Fruit fly (Drosophila melanogaster) whole organism, wandering third instar larva: Measurements from ENCODE around the gene Lcp65Ag1.

Experiments used
- Hr78 ChIP-seq: fragments of >200 bp; optimal IDR thresholded peaks from 2 replicates; lab custom pipeline; 2017; ENCODE audit warnings: missing biosample characterization, missing genetic modification characterization
- Jra ChIP-seq: sonication (Bioruptor generic); optimal IDR thresholded peaks from 2 replicates; lab custom pipeline; 2016; ENCODE audit warnings: missing biosample characterization, missing genetic modification characterization
- OdsH ChIP-seq: fragments of 200-800 bp; sonication (Bioruptor generic); optimal IDR thresholded peaks from 2 replicates; lab custom pipeline; 2016; ENCODE audit warnings: missing biosample characterization, mild to moderate bottlenecking, missing genetic modification characterization
- Sp1 ChIP-seq: fragments of 200-800 bp; sonication (Bioruptor generic); optimal IDR thresholded peaks from 3 replicates; lab custom pipeline; 2019; ENCODE audit warnings: missing biosample characterization, mild to moderate bottlenecking, missing genetic modification characterization, moderate library complexity
- lola ChIP-seq: fragments of >200 bp; optimal IDR thresholded peaks from 2 replicates; lab custom pipeline; 2017; ENCODE audit warnings: missing biosample characterization, missing genetic modification characterization
- pan ChIP-seq: fragments of >200 bp; optimal IDR thresholded peaks from 2 replicates; lab custom pipeline; 2017
- woc ChIP-seq: sonication (Bioruptor generic); optimal IDR thresholded peaks from 2 replicates; lab custom pipeline; 2016; ENCODE audit warnings: missing biosample characterization, mild to moderate bottlenecking, missing genetic modification characterization

DNA sequence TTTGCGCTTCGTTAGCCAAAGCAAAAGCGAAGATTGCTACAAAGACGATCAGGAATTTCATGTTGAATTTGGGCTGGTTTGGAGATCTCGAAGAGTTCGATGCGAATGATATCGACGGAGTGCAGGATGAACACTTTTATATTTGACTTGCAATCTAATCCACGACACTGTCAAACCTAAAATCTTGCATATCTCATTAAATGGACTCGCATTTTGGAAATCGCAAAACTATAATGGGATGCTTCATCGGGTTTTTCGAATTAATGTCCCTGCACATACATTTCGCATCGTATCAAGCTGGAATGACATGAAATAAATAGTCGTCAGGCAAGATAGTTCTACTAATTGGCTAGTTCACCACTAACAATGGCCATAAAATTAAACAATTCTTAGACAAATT, 2.9 kb upstream of the Lcp65Ag1 start, which contains the start of gene Lcp65Ae:
- no peak for TF ChIP-seq woc (GFP tag; lab: Kevin White, UChicago)
- no peak for TF ChIP-seq pan (lab: Kevin White, UChicago)
- no peak for TF ChIP-seq Jra (GFP tag; lab: Kevin White, UChicago)
- TF ChIP-seq OdsH = no peak
- no peak for TF ChIP-seq Sp1 (GFP tag; lab: Kevin White, UChicago)
- no peak for TF ChIP-seq lola (GFP tag; lab: Kevin White, UChicago)
- TF ChIP-seq Hr78 (GFP tag; lab: Kevin White, UChicago) = no peak
